Worm (Caenorhabditis elegans): ENCODE data around the gene F43E2.6.

F43E2.6 gene

ce11 chrII:7394690-7395054, 26.0 kb upstream of the F43E2.6 start, which contains the start of gene bath-44:
bath-44 (plus strand) TSS chrII:7394955.
- TF ChIP-seq fkh-10 (GFP tag; optimal IDR thresholded peaks at IDR 0.05) (no peak), lim-7 (GFP tag; IDR thresholded peaks at IDR 0.05) (0 out of 2 replicates have a peak, but pooled peaks have one; percentile 3)

DNA sequence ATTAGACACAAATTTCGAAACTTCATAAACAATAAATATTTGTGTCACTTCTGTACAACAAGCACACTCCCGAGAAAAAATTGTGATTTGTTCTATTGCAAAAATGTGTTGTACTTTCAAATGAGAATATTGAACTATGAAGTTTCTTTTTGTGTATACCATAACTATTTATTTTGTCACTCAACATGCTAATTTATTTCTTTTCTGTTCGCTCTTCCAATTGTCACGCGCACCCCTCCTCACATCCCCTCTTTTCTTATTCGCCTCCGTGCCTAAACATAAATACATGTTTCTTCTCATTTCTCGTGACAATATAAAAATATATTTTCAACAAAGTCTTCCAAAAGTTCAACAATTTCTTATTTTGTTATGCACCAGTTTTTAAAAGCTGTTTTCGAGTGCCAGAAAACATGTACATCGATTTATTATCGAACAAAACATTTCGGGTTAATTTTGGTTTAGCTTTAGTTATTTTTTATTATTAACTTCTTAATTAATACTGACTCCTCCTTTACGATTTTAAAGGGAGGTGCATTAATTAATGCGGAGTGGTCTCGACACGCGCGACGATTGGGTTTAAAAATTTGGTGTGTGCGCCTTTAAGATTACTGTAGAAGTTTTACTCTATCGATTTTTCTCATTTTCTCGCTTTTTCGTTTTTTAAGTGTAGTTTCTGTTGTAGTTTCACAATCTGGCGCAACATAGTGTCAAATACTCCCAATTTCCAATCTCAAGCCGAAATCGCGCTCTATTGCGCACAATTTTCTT, 25.4 kb upstream of the F43E2.6 start:
- peak; percentile 16 for TF ChIP-seq T20F7.1 (GFP tag; optimal IDR thresholded peaks at IDR 0.05)
- TF ChIP-seq dve-1 (tag; optimal IDR thresholded peaks at IDR 0.05; ENCODE audit: insufficient read depth) = peak; percentile 8
- no peak for TF ChIP-seq snpc-4 (tag; optimal IDR thresholded peaks at IDR 0.05)
- no peak for TF ChIP-seq daf-16 (GFP tag; optimal IDR thresholded peaks at IDR 0.05)
- TF ChIP-seq daf-16 (tag; optimal IDR thresholded peaks at IDR 0.05) = peak; percentile 75
- TF ChIP-seq fos-1 (tag; optimal IDR thresholded peaks at IDR 0.05) = no peak
- TF ChIP-seq hif-1 (tag; optimal IDR thresholded peaks at IDR 0.05) = peak; percentile 58 to 81
- no peak for TF ChIP-seq vab-7 (GFP tag; IDR thresholded peaks at IDR 0.05)
- TF ChIP-seq dmd-6 (GFP tag; IDR thresholded peaks at IDR 0.05) = 0 out of 2 replicates have a peak, but pooled peaks have one; percentile 11
- TF ChIP-seq Y48G9A.11 (GFP tag; IDR thresholded peaks at IDR 0.05) = no peak
- peak; percentile 98 for TF ChIP-seq aha-1 (tag)
- TF ChIP-seq F10B5.3 (tag; optimal IDR thresholded peaks at IDR 0.05) = no peak
- TF ChIP-seq skn-1 (tag; optimal IDR thresholded peaks at IDR 0.05) = no peak
- no peak for TF ChIP-seq snpc-1.2 (GFP tag; IDR thresholded peaks at IDR 0.05)
- peak in 1 of 2 experiments; percentile 5 for TF ChIP-seq lsy-2 (tag; optimal IDR thresholded peaks at IDR 0.05)
- TF ChIP-seq daf-19 (GFP tag; conservative IDR thresholded peaks at IDR 0.05) = no peak
- TF ChIP-seq unc-130 (GFP tag; optimal IDR thresholded peaks at IDR 0.05) = no peak
- peak; percentile 19 for TF ChIP-seq nhr-28 (tag; optimal IDR thresholded peaks at IDR 0.05)
- TF ChIP-seq hlh-30 (tag; optimal IDR thresholded peaks at IDR 0.05; ENCODE audit: insufficient read depth) = peak; percentile 81
- TF ChIP-seq ceh-20 (GFP tag; IDR thresholded peaks at IDR 0.05) = no peak

DNA sequence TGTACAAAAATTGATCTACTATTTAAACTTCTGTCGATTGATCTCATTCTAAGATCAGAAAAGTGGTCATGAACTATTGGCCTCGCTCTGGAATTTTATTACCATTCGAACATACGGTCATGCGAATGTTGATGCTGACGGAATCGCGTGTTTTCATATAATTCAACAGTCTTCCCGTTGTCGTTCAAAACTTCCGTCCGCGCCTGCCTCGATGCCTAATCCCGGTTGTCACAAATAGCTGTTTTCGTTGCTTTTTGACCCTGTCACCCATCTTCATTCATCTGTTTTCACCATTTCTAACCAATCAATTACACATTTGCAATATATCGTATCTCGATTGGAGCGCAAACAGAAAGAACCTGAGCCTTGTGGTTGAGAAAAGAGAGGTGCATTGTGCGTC, 24.7 kb upstream of the F43E2.6 start:
- TF ChIP-seq unc-62 (GFP tag; optimal IDR thresholded peaks at IDR 0.05 in 1 of 2) (peak in 1 of 2 experiments; percentile 63), unc-62 (tag; optimal IDR thresholded peaks at IDR 0.05) (no peak), lin-15B (tag; optimal IDR thresholded peaks at IDR 0.05) (no peak), spr-3 (GFP tag; optimal IDR thresholded peaks at IDR 0.05) (no peak), mxl-3 (GFP tag; optimal IDR thresholded peaks at IDR 0.05) (peak; percentile 28), hlh-30 (tag; optimal IDR thresholded peaks at IDR 0.05; ENCODE audit: insufficient read depth) (peak; percentile 38), aha-1 (tag) (no peak)

ce11 chrII:7392052-7392694, 23.5 kb upstream of the F43E2.6 start:
- TF ChIP-seq lsy-2 (tag; optimal IDR thresholded peaks at IDR 0.05) (peak; percentile 55 to 63), T20F7.1 (GFP tag; optimal IDR thresholded peaks at IDR 0.05) (peak; percentile 17), saeg-2 (GFP tag; IDR thresholded peaks at IDR 0.05) (no peak), ama-1 (optimal IDR thresholded peaks at IDR 0.05) (peak; percentile 36), zip-2 (tag; optimal IDR thresholded peaks at IDR 0.05) (peak; percentile 93), nhr-11 (tag; optimal IDR thresholded peaks at IDR 0.05) (peak; percentile 69), ceh-28 (tag; optimal IDR thresholded peaks at IDR 0.05) (no peak), zag-1 (tag; optimal IDR thresholded peaks at IDR 0.05) (no peak), D1046.2 (GFP tag; IDR thresholded peaks at IDR 0.05) (no peak), dmd-6 (GFP tag; IDR thresholded peaks at IDR 0.05) (peak; percentile 83), nhr-77 (tag; optimal IDR thresholded peaks at IDR 0.05) (peak; percentile 28), hlh-11 (tag; optimal IDR thresholded peaks at IDR 0.05) (peak; percentile 85), hmg-1.1 (GFP tag; IDR thresholded peaks at IDR 0.05) (peak; percentile 77), ceh-20 (GFP tag; IDR thresholded peaks at IDR 0.05) (peak; percentile 46; the same call in 1 of the 2 replicates), ctbp-1 (GFP tag; IDR thresholded peaks at IDR 0.05) (peak; percentile 42; the same call in 1 of the 2 replicates), nhr-48 (tag; optimal IDR thresholded peaks at IDR 0.05) (peak; percentile 81), tra-1 (GFP tag; IDR thresholded peaks at IDR 0.05) (0 out of 2 replicates have a peak, but pooled peaks have one; percentile 42), T26A8.4 (GFP tag; IDR thresholded peaks at IDR 0.05) (peak; percentile 62), lin-13 (GFP tag; optimal IDR thresholded peaks at IDR 0.05) (peak; percentile 42), hif-1 (tag; optimal IDR thresholded peaks at IDR 0.05) (peak in 1 of 2 experiments; percentile 48), zfp-3 (GFP tag; conservative IDR thresholded peaks at IDR 0.05) (no peak), spr-3 (GFP tag; optimal IDR thresholded peaks at IDR 0.05) (no peak), aha-1 (tag) (peak; percentile 82), pqm-1 (tag; optimal IDR thresholded peaks at IDR 0.05) (peak; percentile 71)
